Worm (Caenorhabditis elegans): Measurements from ENCODE around the gene clec-1.

ce11 chrV:5701106-5701505, 1.2 kb downstream of the clec-1 start:
- no peak for TF ChIP-seq mec-3 (tag; optimal IDR thresholded peaks at IDR 0.05; ENCODE audit: borderline replicate concordance)
- no peak for TF ChIP-seq ceh-2 (tag; optimal IDR thresholded peaks at IDR 0.05)
- TF ChIP-seq C38D4.7 (GFP tag; optimal IDR thresholded peaks at IDR 0.05), result no peak
- TF ChIP-seq ceh-9 (tag; optimal IDR thresholded peaks at IDR 0.05), result no peak
